Worm (Caenorhabditis elegans): ENCODE measurements around the gene C16A3.6.

C16A3.6 gene

DNA sequence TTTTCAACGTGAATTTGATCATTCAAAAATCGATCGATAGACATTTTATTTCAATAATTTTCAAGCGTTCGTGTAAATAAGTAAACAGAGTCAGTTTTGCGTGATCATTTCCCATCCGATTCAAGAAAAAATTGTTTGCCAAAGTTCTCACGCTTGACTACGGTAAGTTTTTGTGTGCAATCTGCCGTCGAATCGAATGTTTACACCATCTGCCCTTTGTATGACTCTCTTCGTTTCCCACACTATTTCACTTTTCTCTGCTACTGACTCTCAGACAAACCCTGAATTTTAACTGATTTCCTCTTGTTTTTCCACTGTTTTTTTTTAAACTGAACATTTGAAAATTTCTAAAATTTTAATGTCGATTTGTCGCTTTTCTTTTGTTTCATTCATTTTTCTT is 34.3 kb upstream of the C16A3.6 start:
- TF ChIP-seq ztf-1 (GFP tag; conservative IDR thresholded peaks at IDR 0.05) (no peak), crh-2 (tag; optimal IDR thresholded peaks at IDR 0.05) (peak; percentile 90), unc-62 (GFP tag; optimal IDR thresholded peaks at IDR 0.05) (no peak), unc-39 (tag; optimal IDR thresholded peaks at IDR 0.05) (no peak), nhr-77 (tag; optimal IDR thresholded peaks at IDR 0.05) (no peak), ztf-11 (tag; optimal IDR thresholded peaks at IDR 0.05) (no peak), ceh-82 (tag; optimal IDR thresholded peaks at IDR 0.05) (no peak), ama-1 (optimal IDR thresholded peaks at IDR 0.05) (peak; percentile 53), sem-4 (tag; optimal IDR thresholded peaks at IDR 0.05) (peak; percentile 85), nhr-10 (tag; optimal IDR thresholded peaks at IDR 0.05) (peak; percentile 53), unc-55 (GFP tag; optimal IDR thresholded peaks at IDR 0.05) (peak; percentile 95), dmd-4 (tag; optimal IDR thresholded peaks at IDR 0.05) (no peak), elt-1 (tag; optimal IDR thresholded peaks at IDR 0.05) (no peak), mdl-1 (tag; optimal IDR thresholded peaks at IDR 0.05) (peak in 1 of 2 experiments; percentile 2), lsy-2 (tag; optimal IDR thresholded peaks at IDR 0.05) (peak; percentile 96 to 98), nhr-11 (tag; optimal IDR thresholded peaks at IDR 0.05) (no peak), Y55F3AM.14 (GFP tag; optimal IDR thresholded peaks at IDR 0.05) (peak; percentile 29), ceh-16 (tag; optimal IDR thresholded peaks at IDR 0.05) (no peak), mab-5 (tag; optimal IDR thresholded peaks at IDR 0.05) (peak; percentile 53), C34F6.9 (tag; optimal IDR thresholded peaks at IDR 0.05) (peak; percentile 94), gmeb-1 (tag; optimal IDR thresholded peaks at IDR 0.05) (peak; percentile 75), R02D3.7 (tag; optimal IDR thresholded peaks at IDR 0.05) (peak; percentile 22), ZK546.5 (tag; optimal IDR thresholded peaks at IDR 0.05) (no peak), lin-39 (tag; optimal IDR thresholded peaks at IDR 0.05) (no peak), skn-1 (tag; optimal IDR thresholded peaks at IDR 0.05) (no peak), lin-11 (tag; optimal IDR thresholded peaks at IDR 0.05) (peak; percentile 3), ztf-4 (tag; optimal IDR thresholded peaks at IDR 0.05) (peak; percentile 73), nhr-237 (tag; optimal IDR thresholded peaks at IDR 0.05) (no peak), zag-1 (tag; optimal IDR thresholded peaks at IDR 0.05) (peak; percentile 45), alr-1 (tag; optimal IDR thresholded peaks at IDR 0.05) (no peak), peb-1 (tag; optimal IDR thresholded peaks at IDR 0.05) (no peak), fos-1 (tag; optimal IDR thresholded peaks at IDR 0.05) (peak; percentile 81), mbf-1 (tag; optimal IDR thresholded peaks at IDR 0.05) (no peak), snpc-4 (tag; optimal IDR thresholded peaks at IDR 0.05) (peak; percentile 45), sma-3 (GFP tag; optimal IDR thresholded peaks at IDR 0.05) (peak; percentile 74), nhr-21 (tag; optimal IDR thresholded peaks at IDR 0.05) (peak; percentile 66), nhr-23 (tag; optimal IDR thresholded peaks at IDR 0.05) (no peak), nhr-12 (tag; optimal IDR thresholded peaks at IDR 0.05) (no peak), nhr-25 (tag; optimal IDR thresholded peaks at IDR 0.05) (peak; percentile 83), nhr-129 (tag; optimal IDR thresholded peaks at IDR 0.05) (peak; percentile 93), nhr-6 (tag; optimal IDR thresholded peaks at IDR 0.05) (peak; percentile 91), sma-9 (GFP tag; optimal IDR thresholded peaks at IDR 0.05) (peak; percentile 72), sma-9 (tag; optimal IDR thresholded peaks at IDR 0.05) (no peak), aly-2 (tag; optimal IDR thresholded peaks at IDR 0.05) (no peak), elt-3 (tag; optimal IDR thresholded peaks at IDR 0.05) (no peak), blmp-1 (tag; optimal IDR thresholded peaks at IDR 0.05; ENCODE audit: insufficient read depth) (peak; percentile 34), F13H6.1 (tag; optimal IDR thresholded peaks at IDR 0.05) (peak; percentile 87), lin-13 (GFP tag; optimal IDR thresholded peaks at IDR 0.05) (peak; percentile 84), egl-27 (tag; optimal IDR thresholded peaks at IDR 0.05) (peak; percentile 65)
